Fruit fly (Drosophila melanogaster): ENCODE measurements around the gene CG6296.

Gene CG6296

dm6 chr3R:27007022-27007421 lies 1.8 kb upstream of the CG6296 start, which contains the start of gene CG6295:
Gene CG6295 (minus strand): TSS chr3R:27007055.
- TF ChIP-seq Gug (GFP tag; IDR thresholded peaks at IDR 0.05) (no peak), spab (GFP tag; optimal IDR thresholded peaks at IDR 0.05) (no peak), Hr39 (GFP tag; optimal IDR thresholded peaks at IDR 0.05) (no peak), CG8319 (GFP tag; optimal IDR thresholded peaks at IDR 0.05) (no peak), CG3919 (GFP tag; optimal IDR thresholded peaks at IDR 0.05) (no peak), Hr4 (GFP tag; optimal IDR thresholded peaks at IDR 0.05) (no peak), Ets21C (GFP tag; optimal IDR thresholded peaks at IDR 0.05) (no peak), esn (GFP tag; optimal IDR thresholded peaks at IDR 0.05) (no peak), dsx (GFP tag; optimal IDR thresholded peaks at IDR 0.05; ENCODE audit: poor library complexity, severe bottlenecking) (no peak), acj6 (GFP tag; optimal IDR thresholded peaks at IDR 0.05) (no peak), fd85E (GFP tag; optimal IDR thresholded peaks at IDR 0.05) (no peak), dac (GFP tag; optimal IDR thresholded peaks at IDR 0.05) (no peak), CG34406 (GFP tag; optimal IDR thresholded peaks at IDR 0.05) (no peak), Met (GFP tag; optimal IDR thresholded peaks at IDR 0.05) (no peak), CG11762 (GFP tag; optimal IDR thresholded peaks at IDR 0.05; ENCODE audit: insufficient read depth) (no peak), CG15336 (GFP tag; IDR thresholded peaks at IDR 0.05) (no peak)

dm6 chr3R:27002787-27003186 lies 2.5 kb downstream of the CG6296 start:
- TF ChIP-seq CG11294 (GFP tag; IDR thresholded peaks at IDR 0.05) (no peak), CG32006 (GFP tag; optimal IDR thresholded peaks at IDR 0.05) (no peak), Sox14 (GFP tag; optimal IDR thresholded peaks at IDR 0.05) (no peak), CG6854 (GFP tag; optimal IDR thresholded peaks at IDR 0.05) (no peak)

dm6 chr3R:26999452-26999851 lies 5.8 kb downstream of the CG6296 start, which contains the start of gene CG31077:
Gene CG31077 (plus strand): TSS chr3R:26999752.
- TF ChIP-seq Hr4 (GFP tag; optimal IDR thresholded peaks at IDR 0.05) = no peak
- TF ChIP-seq CG8319 (GFP tag; optimal IDR thresholded peaks at IDR 0.05) = no peak
- TF ChIP-seq CG16779 (tag; optimal IDR thresholded peaks at IDR 0.05) = no peak
- TF ChIP-seq achi (GFP tag; optimal IDR thresholded peaks at IDR 0.05) = no peak
- TF ChIP-seq lz (GFP tag; optimal IDR thresholded peaks at IDR 0.05) = no peak
- TF ChIP-seq ss (GFP tag; optimal IDR thresholded peaks at IDR 0.05) = no peak
- TF ChIP-seq Hr39 (GFP tag; optimal IDR thresholded peaks at IDR 0.05) = no peak
- no peak for TF ChIP-seq CG11762 (GFP tag; optimal IDR thresholded peaks at IDR 0.05; ENCODE audit: insufficient read depth)
- TF ChIP-seq Smox (GFP tag; optimal IDR thresholded peaks at IDR 0.05) = no peak
- no peak for TF ChIP-seq CG7368 (GFP tag; optimal IDR thresholded peaks at IDR 0.05)
- no peak for TF ChIP-seq CG10631 (GFP tag; optimal IDR thresholded peaks at IDR 0.05)
- TF ChIP-seq salr (GFP tag; optimal IDR thresholded peaks at IDR 0.05) = no peak
- no peak for TF ChIP-seq CG32006 (GFP tag; optimal IDR thresholded peaks at IDR 0.05)
- no peak for TF ChIP-seq CG6163 (GFP tag; IDR thresholded peaks at IDR 0.05)
- no peak for TF ChIP-seq fd85E (GFP tag; optimal IDR thresholded peaks at IDR 0.05)
- TF ChIP-seq Lpt (GFP tag; optimal IDR thresholded peaks at IDR 0.05) = no peak
- TF ChIP-seq CG6808 (GFP tag; optimal IDR thresholded peaks at IDR 0.05) = no peak

dm6 chr3R:26996642-26997041 lies 8.6 kb downstream of the CG6296 start, which contains the start of gene RYa-R:
Gene RYa-R (plus strand): TSS chr3R:26996980.
- no peak for TF ChIP-seq CG1621 (tag; optimal IDR thresholded peaks at IDR 0.05)
- no peak for TF ChIP-seq lz (GFP tag; optimal IDR thresholded peaks at IDR 0.05)
- no peak for TF ChIP-seq CG11762 (GFP tag; optimal IDR thresholded peaks at IDR 0.05; ENCODE audit: insufficient read depth)
- no peak for TF ChIP-seq CG10631 (GFP tag; optimal IDR thresholded peaks at IDR 0.05)
- TF ChIP-seq Ets21C (GFP tag; optimal IDR thresholded peaks at IDR 0.05) = no peak
- no peak for TF ChIP-seq Blimp-1 (GFP tag; optimal IDR thresholded peaks at IDR 0.05)
- TF ChIP-seq CG31627 (GFP tag; optimal IDR thresholded peaks at IDR 0.05) = no peak
- no peak for TF ChIP-seq CG4318 (GFP tag; optimal IDR thresholded peaks at IDR 0.05)
- TF ChIP-seq Ets96B (tag; optimal IDR thresholded peaks at IDR 0.05) = no peak
- no peak for TF ChIP-seq achi (GFP tag; optimal IDR thresholded peaks at IDR 0.05)
- TF ChIP-seq svp (GFP tag) = no peak
- no peak for TF ChIP-seq Met (GFP tag; optimal IDR thresholded peaks at IDR 0.05)
- no peak for TF ChIP-seq pdm3 (GFP tag; optimal IDR thresholded peaks at IDR 0.05)

Data from whole organism, prepupa.